Worm (Caenorhabditis elegans) whole organism, early embryonic: Measurements from ENCODE around the gene F35G2.5.

Source experiments
- F13C5.2 ChIP-seq: sonication (generic microtip); optimal IDR thresholded peaks from 2 replicates; lab custom pipeline; 2017; ENCODE audit warnings: mild to moderate bottlenecking, missing genetic modification characterization, inconsistent platforms, missing compliant biosample characterization
- aly-1 ChIP-seq: sonication (generic microtip); optimal IDR thresholded peaks from 2 replicates; lab custom pipeline; 2016; ENCODE audit warnings: missing genetic modification characterization, missing compliant biosample characterization
- ama-1 ChIP-seq: fragments of 150-350 bp; optimal IDR thresholded peaks from 2 replicates; lab custom pipeline; 2014
- ceh-36 ChIP-seq: sonication (generic microtip); optimal IDR thresholded peaks from 2 replicates; lab custom pipeline; 2016; ENCODE audit warnings: missing genetic modification characterization, inconsistent platforms, missing compliant biosample characterization
- ets-7 ChIP-seq: sonication (generic microtip); optimal IDR thresholded peaks from 2 replicates; lab custom pipeline; 2016; ENCODE audit warnings: missing genotype, missing genetic modification characterization, missing compliant biosample characterization
- flt-1 ChIP-seq: fragments of 200-800 bp; sonication (Bioruptor generic); IDR thresholded peaks from 2 replicates; pipeline ENCODE4 v1.3.6; 2022; ENCODE audit warnings: missing genetic modification characterization, missing compliant biosample characterization
- hmbx-1 ChIP-seq: sonication (generic microtip); optimal IDR thresholded peaks from 2 replicates; lab custom pipeline; 2016; ENCODE audit warnings: mild to moderate bottlenecking, missing genetic modification characterization, missing compliant biosample characterization
- hmg-4 ChIP-seq: fragments of 200-800 bp; sonication (Bioruptor generic); optimal IDR thresholded peaks from 2 replicates; lab custom pipeline; 2018; ENCODE audit warnings: mild to moderate bottlenecking, missing genetic modification characterization, missing compliant biosample characterization
- hnd-1 ChIP-seq: sonication (generic microtip); optimal IDR thresholded peaks from 2 replicates; lab custom pipeline; 2016; ENCODE audit warnings: missing genetic modification characterization, missing compliant biosample characterization
- pes-1 ChIP-seq: fragments of 200-800 bp; sonication (Bioruptor generic); IDR thresholded peaks from 2 replicates; pipeline ENCODE4 v1.3.6; 2022; ENCODE audit warnings: missing genetic modification reagents, missing genetic modification characterization, missing compliant biosample characterization
- scrt-1 ChIP-seq: fragments of 200-800 bp; sonication (Bioruptor generic); IDR thresholded peaks from 2 replicates; pipeline ENCODE4 v1.3.6; 2022; ENCODE audit warnings: missing genetic modification characterization, missing compliant biosample characterization
- sea-1 ChIP-seq: fragments of 200-800 bp; sonication (Bioruptor generic); conservative IDR thresholded peaks from 2 replicates; pipeline ENCODE4 v1.3.6; 2022; ENCODE audit warnings: missing genetic modification characterization, missing compliant biosample characterization
- tbx-11 ChIP-seq: fragments of 200-800 bp; sonication (Bioruptor generic); IDR thresholded peaks from 2 replicates; pipeline ENCODE4 v1.3.6; 2022; ENCODE audit warnings: missing genetic modification characterization, missing compliant biosample characterization
- tra-4 ChIP-seq: sonication (generic microtip); optimal IDR thresholded peaks from 2 replicates; lab custom pipeline; 2017; ENCODE audit warnings: missing genetic modification characterization, missing compliant biosample characterization

The F35G2.5 gene

DNA sequence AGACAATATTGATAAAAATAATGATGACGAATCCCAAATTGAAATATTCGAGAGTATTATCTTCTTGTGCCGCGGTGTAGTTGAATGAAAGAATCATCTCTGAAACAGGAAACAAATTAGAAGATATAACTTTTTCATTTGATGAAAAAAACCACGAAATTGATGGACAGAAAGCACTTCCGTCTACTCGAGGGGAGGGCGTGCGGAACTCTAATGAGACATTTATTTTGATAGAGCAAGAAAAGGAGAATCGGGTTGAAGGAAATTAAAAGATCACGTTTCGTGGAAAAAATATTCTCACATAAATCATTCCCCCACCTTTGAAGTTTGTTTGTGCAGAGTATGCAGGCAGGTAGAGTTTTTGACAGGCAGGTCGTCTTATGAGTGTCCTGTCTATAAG is 41.9 kb downstream of the F35G2.5 start, which contains the start of gene sre-14:
Gene sre-14 (minus strand): TSS at position 101 of the 400 bp plus-strand sequence.
- TF ChIP-seq hmg-4 (GFP tag; lab: Kevin White, UChicago) (no peak), hmbx-1 (no peak), tra-4 (tag; lab: Kevin White, UChicago) (no peak), ama-1 (lab: Kevin White, UChicago) (no peak), F13C5.2 (tag; lab: Kevin White, UChicago) (no peak), scrt-1 (GFP tag; lab: Robert Waterston, UW) (no peak), sea-1 (GFP tag; lab: Robert Waterston, UW) (no peak), ets-7 (tag; lab: Kevin White, UChicago) (no peak), aly-1 (tag; lab: Kevin White, UChicago) (no peak), ceh-36 (no peak)

DNA sequence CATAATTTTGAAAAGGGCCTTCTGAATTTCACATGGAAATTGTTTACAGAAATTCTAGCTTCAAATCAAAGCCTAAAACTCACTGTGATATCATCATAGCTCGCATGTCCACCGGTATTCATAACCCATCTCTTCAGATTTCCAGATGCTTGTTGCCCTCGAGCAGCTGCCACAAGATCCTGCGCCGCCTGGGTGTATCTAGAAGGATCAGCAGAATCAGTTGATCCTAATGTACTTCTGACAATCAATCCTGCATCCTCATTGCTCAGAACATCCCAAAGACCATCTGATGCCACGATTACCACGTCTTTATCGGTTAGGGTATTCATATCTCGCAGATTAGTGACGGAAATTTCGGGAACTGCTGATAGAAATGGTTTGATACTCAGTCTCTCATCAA is 46.5 kb downstream of the F35G2.5 start:
- TF ChIP-seq tra-4 (tag; lab: Kevin White, UChicago) = no peak
- TF ChIP-seq hnd-1 (tag; lab: Kevin White, UChicago) = no peak
- TF ChIP-seq scrt-1 (GFP tag; lab: Robert Waterston, UW) = no peak
- TF ChIP-seq flt-1 (GFP tag; lab: Robert Waterston, UW) = no peak
- no peak for TF ChIP-seq tbx-11

DNA sequence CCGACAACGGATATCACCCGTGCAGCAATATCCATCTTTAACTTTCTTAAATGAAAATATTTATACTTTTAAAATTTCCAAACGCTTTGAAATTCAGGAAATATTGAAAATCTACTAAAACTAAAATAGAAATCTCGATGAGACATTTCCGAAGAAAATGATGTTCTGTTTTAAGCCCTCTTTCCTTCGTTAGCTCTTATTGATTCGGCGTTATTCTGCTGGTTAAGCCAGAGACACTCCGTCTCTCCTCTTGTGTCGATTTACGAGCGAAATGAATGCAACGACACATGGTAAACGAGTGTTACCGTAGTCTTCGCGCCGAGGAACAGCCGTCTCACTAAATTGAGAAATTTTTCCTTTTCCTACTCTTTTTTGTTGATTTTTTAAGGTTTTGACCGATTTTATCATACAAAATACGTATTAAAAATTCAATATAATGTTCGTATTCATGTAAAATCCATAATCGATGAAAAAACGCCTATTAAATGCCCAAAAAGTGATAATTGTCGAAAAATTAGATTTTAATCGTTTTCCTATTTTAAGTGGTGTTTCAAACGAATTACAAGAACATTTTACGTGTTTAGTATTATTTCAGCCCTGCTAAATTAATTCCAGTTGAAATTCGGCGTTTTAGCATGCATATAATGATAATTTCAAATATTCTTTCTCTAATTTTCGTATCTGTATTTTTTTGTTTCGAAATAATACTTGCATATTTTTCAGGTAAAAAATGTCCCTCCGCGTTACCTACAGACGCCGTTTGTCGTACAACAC is 49.0 kb downstream of the F35G2.5 start, which contains the start of the genes ppm-1.H and rpl-34:
Gene ppm-1.H (minus strand): TSS at position 51 of the 774 bp plus-strand sequence.
Gene rpl-34 (plus strand): TSS at position 724 of the 774 bp plus-strand sequence.
- peak; percentile 34 for TF ChIP-seq F13C5.2 (tag; lab: Kevin White, UChicago)
- no peak for TF ChIP-seq pes-1 (GFP tag; lab: Robert Waterston, UW)

DNA sequence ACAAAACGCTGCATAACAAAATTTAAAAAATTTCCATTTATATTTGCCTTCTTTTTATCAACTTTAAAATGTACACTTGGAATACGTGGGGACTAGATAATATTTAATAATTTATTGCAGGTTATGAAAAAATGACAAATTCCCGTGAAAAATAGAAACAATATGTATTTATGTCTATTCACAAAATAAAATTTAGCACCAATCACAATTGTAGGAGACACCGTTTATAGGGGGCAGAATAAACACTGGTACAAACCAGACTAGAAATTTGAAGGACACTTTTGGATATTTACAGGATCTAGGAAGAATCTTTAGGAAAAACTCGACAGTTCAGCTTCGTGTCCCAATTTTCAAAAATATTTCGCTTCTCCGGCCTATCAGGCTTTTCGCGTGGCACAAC is 51.0 kb downstream of the F35G2.5 start, which contains the start of gene C42C1.3:
Gene C42C1.3 (minus strand): TSS at position 101 of the 400 bp plus-strand sequence.
- TF ChIP-seq ets-7 (tag; lab: Kevin White, UChicago) (no peak), flt-1 (GFP tag; lab: Robert Waterston, UW) (no peak), tra-4 (tag; lab: Kevin White, UChicago) (no peak), tbx-11 (no peak)
